Fruit fly (Drosophila melanogaster) whole organism, embryonic: ENCODE measurements around the gene Jon65Aiii.

Source experiments
- Ada2b ChIP-seq: fragments of 200-800 bp; sonication (Bioruptor generic); IDR thresholded peaks from 2 replicates; pipeline ENCODE4 v1.3.6; 2022; ENCODE audit warnings: missing biosample characterization, missing genetic modification characterization
- Blimp-1 ChIP-seq: fragments of 200-800 bp; sonication (Bioruptor generic); optimal IDR thresholded peaks from 3 replicates; lab custom pipeline; 2018; ENCODE audit warnings: missing biosample characterization, missing genetic modification characterization, mild to moderate bottlenecking, moderate library complexity, missing genetic modification reagents
- CG10565 ChIP-seq: fragments of 200-800 bp; sonication (Bioruptor generic); optimal IDR thresholded peaks from 3 replicates; lab custom pipeline; 2016; ENCODE audit warnings: missing biosample characterization, mild to moderate bottlenecking, missing genetic modification characterization
- CG12071 ChIP-seq: fragments of 200-800 bp; sonication (Bioruptor generic); optimal IDR thresholded peaks from 3 replicates; lab custom pipeline; 2018; ENCODE audit warnings: missing biosample characterization, mild to moderate bottlenecking, missing genetic modification characterization
- CG12299 ChIP-seq: fragments of 200-800 bp; sonication (Bioruptor generic); optimal IDR thresholded peaks from 2 replicates; lab custom pipeline; 2018; ENCODE audit warnings: missing biosample characterization, mild to moderate bottlenecking, missing genetic modification characterization
- CG13624 ChIP-seq: fragments of 200-800 bp; sonication (Bioruptor generic); optimal IDR thresholded peaks from 2 replicates; lab custom pipeline; 2016; ENCODE audit warnings: missing biosample characterization, missing genetic modification characterization
- CG14710 ChIP-seq: fragments of 200-800 bp; sonication (Bioruptor generic); optimal IDR thresholded peaks from 3 replicates; lab custom pipeline; 2019; ENCODE audit warnings: missing biosample characterization, mild to moderate bottlenecking, missing genetic modification characterization, moderate library complexity
- CG15011 ChIP-seq: fragments of 200-800 bp; sonication (Bioruptor generic); optimal IDR thresholded peaks from 3 replicates; lab custom pipeline; 2018; ENCODE audit warnings: missing biosample characterization, mild to moderate bottlenecking, missing genetic modification characterization
- CG15601 ChIP-seq: fragments of 200-800 bp; sonication (Bioruptor generic); optimal IDR thresholded peaks from 3 replicates; lab custom pipeline; 2019; ENCODE audit warnings: missing biosample characterization, mild to moderate bottlenecking, missing genetic modification characterization, moderate library complexity
- CG1647 ChIP-seq: fragments of 200-800 bp; sonication (Bioruptor generic); optimal IDR thresholded peaks from 3 replicates; lab custom pipeline; 2016; ENCODE audit warnings: missing biosample characterization, missing genetic modification characterization
- CG16863 ChIP-seq: fragments of 200-800 bp; sonication (Bioruptor generic); optimal IDR thresholded peaks from 3 replicates; lab custom pipeline; 2016; ENCODE audit warnings: missing biosample characterization, missing genetic modification characterization
- CG17186 ChIP-seq: fragments of 200-800 bp; sonication (Bioruptor generic); optimal IDR thresholded peaks from 3 replicates; lab custom pipeline; 2017; ENCODE audit warnings: missing biosample characterization, missing genetic modification reagents, missing genetic modification characterization
- CG17912 ChIP-seq: fragments of 200-800 bp; sonication (Bioruptor generic); optimal IDR thresholded peaks from 2 replicates; lab custom pipeline; 2018; ENCODE audit warnings: missing biosample characterization, mild to moderate bottlenecking, missing genetic modification characterization
- CG31224 ChIP-seq: fragments of 200-800 bp; sonication (Bioruptor generic); IDR thresholded peaks from 2 replicates; pipeline ENCODE4 v1.3.6; 2022; ENCODE audit warnings: missing biosample characterization, missing genetic modification characterization
- CG3726 ChIP-seq: fragments of 200-800 bp; sonication (Bioruptor generic); IDR thresholded peaks from 3 replicates; pipeline ENCODE4, ENCODE4 v1.3.6; 2022; ENCODE audit warnings: missing biosample characterization, missing genetic modification characterization
- CG6813 ChIP-seq: fragments of 200-800 bp; sonication (Bioruptor generic); optimal IDR thresholded peaks from 2 replicates; lab custom pipeline; 2017; ENCODE audit warnings: missing biosample characterization, missing genetic modification characterization, mild to moderate bottlenecking, moderate library complexity, missing genetic modification reagents
- CG7357 ChIP-seq: fragments of 200-800 bp; sonication (Bioruptor generic); IDR thresholded peaks from 3 replicates; pipeline ENCODE4 v1.3.6; 2022; ENCODE audit warnings: missing biosample characterization, missing genetic modification characterization
- CG7372 ChIP-seq: fragments of 200-800 bp; sonication (Bioruptor generic); IDR thresholded peaks from 2 replicates; pipeline ENCODE4 v1.3.6; 2022; ENCODE audit warnings: missing biosample characterization, missing genetic modification characterization
- CG8089 ChIP-seq: fragments of 200-800 bp; sonication (Bioruptor generic); optimal IDR thresholded peaks from 3 replicates; lab custom pipeline; 2016; ENCODE audit warnings: missing biosample characterization, missing genetic modification characterization
- CG9876 ChIP-seq: fragments of 200-800 bp; sonication (Bioruptor generic); optimal IDR thresholded peaks from 2 replicates; lab custom pipeline; 2016; ENCODE audit warnings: missing biosample characterization, missing genetic modification characterization
- CkIIα-i1 ChIP-seq: fragments of 200-800 bp; sonication (Bioruptor generic); IDR thresholded peaks from 2 replicates; pipeline ENCODE4 v1.3.6; 2022; ENCODE audit warnings: missing biosample characterization, missing genetic modification characterization
- CrebB ChIP-seq: fragments of 200-800 bp; sonication (Bioruptor generic); optimal IDR thresholded peaks from 3 replicates; lab custom pipeline; 2018; ENCODE audit warnings: missing biosample characterization, mild to moderate bottlenecking, missing genetic modification characterization
- Ets97D ChIP-seq: fragments of 200-800 bp; sonication (Bioruptor generic); optimal IDR thresholded peaks from 3 replicates; lab custom pipeline; 2016; ENCODE audit warnings: missing biosample characterization, missing genetic modification characterization
- HHEX ChIP-seq: fragments of 200-800 bp; sonication (Bioruptor generic); optimal IDR thresholded peaks from 3 replicates; lab custom pipeline; 2017; ENCODE audit warnings: missing biosample characterization, mild to moderate bottlenecking, missing genetic modification characterization, missing genetic modification reagents
- HLHmδ ChIP-seq: fragments of 200-800 bp; sonication (Bioruptor generic); optimal IDR thresholded peaks from 2 replicates; lab custom pipeline; 2018; ENCODE audit warnings: missing biosample characterization, mild to moderate bottlenecking, missing genetic modification characterization, moderate library complexity
- Hmr ChIP-seq: fragments of 200-800 bp; sonication (Bioruptor generic); optimal IDR thresholded peaks from 3 replicates; lab custom pipeline; 2017; ENCODE audit warnings: mild to moderate bottlenecking, missing biosample characterization, missing genetic modification reagents, missing genetic modification characterization
- Kr ChIP-seq: fragments of 200-800 bp; sonication (Bioruptor generic); optimal IDR thresholded peaks from 2 replicates; lab custom pipeline; 2017; ENCODE audit warnings: missing biosample characterization, mild to moderate bottlenecking, missing genetic modification characterization
- Meics ChIP-seq: fragments of 200-800 bp; sonication (Bioruptor generic); optimal IDR thresholded peaks from 2 replicates; lab custom pipeline; 2017; ENCODE audit warnings: missing biosample characterization, mild to moderate bottlenecking, missing genetic modification characterization
- Tbp ChIP-seq: fragments of >200 bp; optimal IDR thresholded peaks from 2 replicates; lab custom pipeline; 2018; ENCODE audit warnings: missing biosample characterization, missing genetic modification characterization
- al ChIP-seq: fragments of 200-800 bp; sonication (Bioruptor generic); IDR thresholded peaks from 2 replicates; pipeline ENCODE4 v1.3.6; 2022; ENCODE audit warnings: missing biosample characterization, missing genetic modification characterization
- ara ChIP-seq: fragments of 200-800 bp; sonication (Bioruptor generic); IDR thresholded peaks from 2 replicates; pipeline ENCODE4 v1.3.6; 2022; ENCODE audit warnings: missing biosample characterization, missing genetic modification characterization
- btn ChIP-seq: fragments of 200-800 bp; sonication (Bioruptor generic); optimal IDR thresholded peaks from 2 replicates; lab custom pipeline; 2016; ENCODE audit warnings: missing biosample characterization, missing genetic modification characterization
- cas ChIP-seq: fragments of 200-800 bp; sonication (Bioruptor generic); IDR thresholded peaks from 2 replicates; pipeline ENCODE4 v1.3.6; 2022; ENCODE audit warnings: missing biosample characterization, missing genetic modification characterization
- chif ChIP-seq, 2 experiments: fragments of 200-800 bp; sonication (Bioruptor generic); optimal IDR thresholded peaks; 3 replicates each; lab custom pipeline; 2016; ENCODE audit warnings: missing biosample characterization in 2 of 2, missing genetic modification characterization in 2 of 2
- emc ChIP-seq: fragments of 200-800 bp; sonication (Bioruptor generic); optimal IDR thresholded peaks from 2 replicates; lab custom pipeline; 2016; ENCODE audit warnings: missing biosample characterization, missing genetic modification characterization
- eve ChIP-seq, 2 experiments: fragments of >200 bp; optimal IDR thresholded peaks; 2 replicates each; lab custom pipeline; 2017; ENCODE audit warnings: missing biosample characterization in 2 of 2, missing genetic modification characterization in 2 of 2
- gcm2 ChIP-seq: fragments of 200-800 bp; sonication (Bioruptor generic); optimal IDR thresholded peaks from 2 replicates; lab custom pipeline; 2016; ENCODE audit warnings: missing biosample characterization, missing genetic modification characterization
- hb ChIP-seq: fragments of 200-800 bp; sonication (Bioruptor generic); IDR thresholded peaks from 3 replicates; pipeline ENCODE4 v1.3.6; 2022; ENCODE audit warnings: missing biosample characterization, missing genetic modification characterization; ENCODE audit not compliant: partially characterized antibody
- nerfin-1 ChIP-seq: fragments of 200-800 bp; sonication (Bioruptor generic); optimal IDR thresholded peaks from 3 replicates; lab custom pipeline; 2019; ENCODE audit warnings: missing biosample characterization, mild to moderate bottlenecking, missing genetic modification characterization, moderate library complexity
- peb ChIP-seq: fragments of 200-800 bp; sonication (Bioruptor generic); IDR thresholded peaks from 2 replicates; pipeline ENCODE4 v1.3.6; 2022; ENCODE audit warnings: missing biosample characterization, missing genetic modification characterization
- pfk ChIP-seq: fragments of 200-800 bp; sonication (Bioruptor generic); optimal IDR thresholded peaks from 2 replicates; lab custom pipeline; 2018; ENCODE audit warnings: missing biosample characterization, mild to moderate bottlenecking, missing genetic modification characterization, moderate library complexity
- phol ChIP-seq: fragments of 200-800 bp; sonication (Bioruptor generic); optimal IDR thresholded peaks from 3 replicates; lab custom pipeline; 2018; ENCODE audit warnings: missing biosample characterization, mild to moderate bottlenecking, missing genetic modification characterization, moderate library complexity
- psq ChIP-seq: fragments of 200-800 bp; sonication (Bioruptor generic); optimal IDR thresholded peaks from 2 replicates; lab custom pipeline; 2017; ENCODE audit warnings: missing biosample characterization, missing genetic modification characterization
- pzg ChIP-seq: fragments of 200-800 bp; sonication (Bioruptor generic); optimal IDR thresholded peaks from 3 replicates; lab custom pipeline; 2018; ENCODE audit warnings: missing biosample characterization, mild to moderate bottlenecking, missing genetic modification characterization, moderate library complexity
- run ChIP-seq: fragments of 200-800 bp; sonication (Bioruptor generic); optimal IDR thresholded peaks from 3 replicates; lab custom pipeline; 2018; ENCODE audit warnings: missing biosample characterization, mild to moderate bottlenecking, missing genetic modification characterization
- tll ChIP-seq, 2 experiments: fragments of 200-800 bp in 1 of 2; fragments of >200 bp in 1 of 2; sonication (Bioruptor generic) in 1 of 2; optimal IDR thresholded peaks; 2 replicates each; lab custom pipeline; 2017 to 2019; ENCODE audit warnings: missing biosample characterization in 2 of 2, missing genetic modification characterization in 2 of 2, mild to moderate bottlenecking in 1 of 2, moderate library complexity in 1 of 2
- ttk ChIP-seq: fragments of 200-800 bp; sonication (Bioruptor generic); IDR thresholded peaks from 2 replicates; pipeline ENCODE4 v2.1.2; 2022; ENCODE audit warnings: missing biosample characterization, missing genetic modification characterization
- unc-4 ChIP-seq: fragments of 200-800 bp; sonication (Bioruptor generic); IDR thresholded peaks from 2 replicates; pipeline ENCODE4 v1.3.6; 2022; ENCODE audit warnings: missing biosample characterization, missing genetic modification characterization; ENCODE audit not compliant: partially characterized antibody
- vnd ChIP-seq: fragments of 200-800 bp; sonication (Bioruptor generic); IDR thresholded peaks from 3 replicates; pipeline ENCODE4 v1.3.6; 2022; ENCODE audit warnings: missing biosample characterization, missing genetic modification characterization; ENCODE audit not compliant: partially characterized antibody
- wdn ChIP-seq: fragments of 200-800 bp; sonication (Bioruptor generic); IDR thresholded peaks from 2 replicates; pipeline ENCODE4 v1.3.6; 2022; ENCODE audit warnings: missing biosample characterization, missing genetic modification characterization
- yki ChIP-seq: fragments of >200 bp; optimal IDR thresholded peaks from 3 replicates; lab custom pipeline; 2018
- z ChIP-seq: fragments of 200-800 bp; sonication (Bioruptor generic); IDR thresholded peaks from 3 replicates; pipeline ENCODE4 v1.3.6; 2022; ENCODE audit warnings: missing biosample characterization, missing genetic modification characterization

Jon65Aiii gene

DNA sequence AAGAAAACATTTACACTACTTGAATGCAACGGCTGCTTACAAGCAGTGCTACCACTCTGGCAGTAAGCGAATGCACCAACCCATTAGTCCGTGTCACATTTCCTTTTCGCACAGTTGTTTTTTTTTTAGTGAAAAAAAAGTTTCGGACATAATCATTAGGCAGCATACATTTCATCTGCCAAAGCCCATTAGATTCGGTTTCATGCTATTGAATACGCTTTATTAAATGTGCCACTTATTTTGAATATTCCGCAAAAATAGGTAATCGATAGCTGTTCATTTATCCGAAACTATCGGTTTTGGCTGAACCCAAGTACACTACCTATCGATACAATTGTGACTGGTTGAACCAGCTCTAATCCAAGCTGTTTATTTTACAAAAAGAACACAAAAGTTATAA lies 4.2 kb downstream of the Jon65Aiii start, which contains the start of gene tant (continued):
- TF ChIP-seq CG12299: no peak
- TF ChIP-seq run (tag; lab: Kevin White, UChicago): no peak
- peak; percentile 76 for TF ChIP-seq pzg (GFP tag; lab: Kevin White, UChicago)
- peak; percentile 88 for TF ChIP-seq Ets97D (GFP tag; lab: Kevin White, UChicago)
- no peak for TF ChIP-seq HHEX
- TF ChIP-seq ttk (GFP tag; lab: Robert Waterston, UW): no peak
- no peak for TF ChIP-seq al (GFP tag; lab: Robert Waterston, UW)
- TF ChIP-seq CG8089 (GFP tag; lab: Kevin White, UChicago): no peak
- TF ChIP-seq phol: peak; percentile 44
- no peak for TF ChIP-seq btn (GFP tag; lab: Kevin White, UChicago)
- no peak for TF ChIP-seq CG16863
- no peak for TF ChIP-seq CrebB (tag; lab: Kevin White, UChicago)
- TF ChIP-seq CG17186: peak; percentile 72
- TF ChIP-seq Kr: no peak
- TF ChIP-seq unc-4 (GFP tag; lab: Robert Waterston, UW): peak; percentile 86
- TF ChIP-seq z (GFP tag; lab: Robert Waterston, UW): no peak
- peak; percentile 2 for TF ChIP-seq CG13624 (GFP tag; lab: Kevin White, UChicago)
- no peak for TF ChIP-seq Blimp-1 (GFP tag; lab: Kevin White, UChicago)
- no peak for TF ChIP-seq CG31224 (GFP tag; lab: Robert Waterston, UW)
- no peak for TF ChIP-seq emc (GFP tag; lab: Kevin White, UChicago)
- TF ChIP-seq nerfin-1 (tag; lab: Kevin White, UChicago): no peak
- TF ChIP-seq cas (GFP tag; lab: Robert Waterston, UW): no peak
- TF ChIP-seq psq (GFP tag; lab: Kevin White, UChicago): no peak
- TF ChIP-seq CG14710: peak; percentile 99
- peak; percentile 81 for TF ChIP-seq hb (GFP tag; lab: Robert Waterston, UW)
- peak; percentile 55 for TF ChIP-seq yki (lab: Kevin White, UChicago)
- TF ChIP-seq gcm2 (GFP tag; lab: Kevin White, UChicago): no peak
- TF ChIP-seq CG15601 (tag; lab: Kevin White, UChicago): peak; percentile 17
- TF ChIP-seq CG6813 (GFP tag; lab: Kevin White, UChicago): no peak
- no peak for TF ChIP-seq CG7357 (GFP tag; lab: Robert Waterston, UW)
- peak; percentile 36 for TF ChIP-seq CG9876 (GFP tag; lab: Kevin White, UChicago)
- peak; percentile 41 for TF ChIP-seq Hmr (GFP tag; lab: Kevin White, UChicago)
- no peak for TF ChIP-seq CG12071
- TF ChIP-seq HLHmδ: no peak
- no peak for TF ChIP-seq CG7372
- TF ChIP-seq Tbp (GFP tag; lab: Kevin White, UChicago): no peak
- TF ChIP-seq Meics: no peak
- TF ChIP-seq CG1647 (GFP tag; lab: Kevin White, UChicago): no peak
- TF ChIP-seq Ada2b: no peak
- TF ChIP-seq CG10565 (GFP tag; lab: Kevin White, UChicago): no peak
- TF ChIP-seq CG3726 (GFP tag; lab: Robert Waterston, UW): no peak
- no peak for TF ChIP-seq pfk
- no peak for TF ChIP-seq peb (GFP tag; lab: Robert Waterston, UW)
- no peak for TF ChIP-seq ara (GFP tag; lab: Robert Waterston, UW)
- no peak for TF ChIP-seq eve (GFP tag; optimal IDR thresholded peaks at IDR 0.05; lab: Kevin White, UChicago)
- no peak for TF ChIP-seq CG17912 (GFP tag; lab: Kevin White, UChicago)
- TF ChIP-seq vnd: peak; percentile 88
- peak in 1 of 2 experiments; percentile 13 for TF ChIP-seq chif (GFP tag; optimal IDR thresholded peaks at IDR 0.05; lab: Kevin White, UChicago)
- no peak for TF ChIP-seq CkIIα-i1
- peak; percentile 7 to 33 for TF ChIP-seq tll (GFP tag; optimal IDR thresholded peaks at IDR 0.05; lab: Kevin White, UChicago)
- no peak for TF ChIP-seq CG15011 (GFP tag; lab: Kevin White, UChicago)
- TF ChIP-seq wdn (GFP tag; lab: Robert Waterston, UW): no peak
